Fruit fly (Drosophila melanogaster) Kc167 (cell line): ENCODE measurements around the gene CG13671.

Experiments
- Myc ChIP-seq: fragments of >200 bp; optimal IDR thresholded peaks from 2 replicates; lab custom pipeline; 2017; ENCODE audit warnings: missing external identifiers
- psq ChIP-seq: fragments of >200 bp; optimal IDR thresholded peaks from 2 replicates; lab custom pipeline; 2017; ENCODE audit warnings: missing external identifiers

- TF ChIP-seq Myc (lab: Kevin White, UChicago) = no peak
- TF ChIP-seq psq (lab: Kevin White, UChicago) = no peak
Observed at dm6 chr3L:8295227-8295626, 4.6 kb upstream of the CG13671 start, which contains the start of gene CG7201.
